Fruit fly (Drosophila melanogaster) whole organism, embryonic: ENCODE results near the gene Rlb1.

Experiments
- Adf1 ChIP-seq: fragments of 200-800 bp; sonication (Bioruptor generic); IDR thresholded peaks from 2 replicates; pipeline ENCODE4 v1.3.6; 2022; ENCODE audit warnings: missing biosample characterization, missing genetic modification characterization
- Asciz ChIP-seq: fragments of 200-800 bp; sonication (Bioruptor generic); optimal IDR thresholded peaks from 2 replicates; lab custom pipeline; 2017; ENCODE audit warnings: missing biosample characterization, mild to moderate bottlenecking, missing genetic modification characterization, missing genetic modification reagents
- Atf6 ChIP-seq: fragments of 200-800 bp; sonication (Bioruptor generic); IDR thresholded peaks from 2 replicates; pipeline ENCODE4 v1.3.6; 2022; ENCODE audit warnings: missing biosample characterization, missing genetic modification characterization
- BEAF-32 ChIP-seq: fragments of 200-800 bp; sonication (Bioruptor generic); optimal IDR thresholded peaks from 3 replicates; lab custom pipeline; 2017; ENCODE audit warnings: missing biosample characterization, missing genetic modification characterization, mild to moderate bottlenecking, moderate library complexity, missing genetic modification reagents
- CG10431 ChIP-seq: fragments of 200-800 bp; sonication (Bioruptor generic); optimal IDR thresholded peaks from 3 replicates; lab custom pipeline; 2018; ENCODE audit warnings: missing biosample characterization, mild to moderate bottlenecking, missing genetic modification characterization
- CG10543 ChIP-seq: fragments of 200-800 bp; sonication (Bioruptor generic); optimal IDR thresholded peaks from 3 replicates; lab custom pipeline; 2017; ENCODE audit warnings: missing biosample characterization, mild to moderate bottlenecking, missing genetic modification characterization, moderate library complexity
- CG13287 ChIP-seq: fragments of 200-800 bp; sonication (Bioruptor generic); IDR thresholded peaks from 2 replicates; pipeline ENCODE4 v1.3.6; 2022; ENCODE audit warnings: missing biosample characterization, missing genetic modification characterization; ENCODE audit not compliant: partially characterized antibody
- CG14050 ChIP-seq: fragments of 200-800 bp; sonication (Bioruptor generic); IDR thresholded peaks from 3 replicates; pipeline ENCODE4 v1.3.6; 2022; ENCODE audit warnings: missing biosample characterization, missing genetic modification characterization
- CG15011 ChIP-seq: fragments of 200-800 bp; sonication (Bioruptor generic); optimal IDR thresholded peaks from 3 replicates; lab custom pipeline; 2018; ENCODE audit warnings: missing biosample characterization, mild to moderate bottlenecking, missing genetic modification characterization
- CG17328 ChIP-seq: fragments of 200-800 bp; sonication (Bioruptor generic); IDR thresholded peaks from 2 replicates; pipeline ENCODE4 v1.3.6; 2022; ENCODE audit warnings: missing biosample characterization, missing genetic modification characterization
- CG18476 ChIP-seq: fragments of 200-800 bp; sonication (Bioruptor generic); optimal IDR thresholded peaks from 2 replicates; lab custom pipeline; 2016; ENCODE audit warnings: missing biosample characterization, mild to moderate bottlenecking, missing genetic modification characterization
- CG18764 ChIP-seq: fragments of 200-800 bp; sonication (Bioruptor generic); optimal IDR thresholded peaks from 3 replicates; lab custom pipeline; 2016; ENCODE audit warnings: missing biosample characterization, missing genetic modification characterization
- CG30431 ChIP-seq: fragments of 200-800 bp; sonication (Bioruptor generic); optimal IDR thresholded peaks from 2 replicates; lab custom pipeline; 2017; ENCODE audit warnings: missing biosample characterization, missing genetic modification characterization
- CG32532 ChIP-seq: fragments of 200-800 bp; sonication (Bioruptor generic); IDR thresholded peaks from 2 replicates; pipeline ENCODE4 v1.3.6; 2022; ENCODE audit warnings: missing biosample characterization, missing genetic modification characterization
- CG34376 ChIP-seq: fragments of 200-800 bp; sonication (Bioruptor generic); optimal IDR thresholded peaks from 2 replicates; lab custom pipeline; 2018; ENCODE audit warnings: missing biosample characterization, mild to moderate bottlenecking, missing genetic modification characterization
- CG4282 ChIP-seq: fragments of 200-800 bp; sonication (Bioruptor generic); optimal IDR thresholded peaks from 2 replicates; lab custom pipeline; 2016; ENCODE audit warnings: missing biosample characterization, missing genetic modification characterization
- CG4617 ChIP-seq: fragments of 200-800 bp; sonication (Bioruptor generic); optimal IDR thresholded peaks from 3 replicates; lab custom pipeline; 2016; ENCODE audit warnings: missing biosample characterization, missing genetic modification characterization, borderline replicate concordance
- CG6254 ChIP-seq: fragments of 200-800 bp; sonication (Bioruptor generic); optimal IDR thresholded peaks from 3 replicates; lab custom pipeline; 2017; ENCODE audit warnings: mild to moderate bottlenecking, missing biosample characterization, missing genetic modification reagents, missing genetic modification characterization
- CG6683 ChIP-seq: fragments of 200-800 bp; sonication (Bioruptor generic); optimal IDR thresholded peaks from 2 replicates; lab custom pipeline; 2017; ENCODE audit warnings: missing biosample characterization, mild to moderate bottlenecking, missing genetic modification characterization, missing genetic modification reagents
- CG8924 ChIP-seq: fragments of 200-800 bp; optimal IDR thresholded peaks from 3 replicates; lab custom pipeline; 2019; ENCODE audit warnings: missing biosample characterization, mild to moderate bottlenecking, missing genetic modification characterization, moderate library complexity
- CG9437 ChIP-seq: fragments of 200-800 bp; sonication (Bioruptor generic); optimal IDR thresholded peaks from 2 replicates; lab custom pipeline; 2018; ENCODE audit warnings: missing biosample characterization, mild to moderate bottlenecking, missing genetic modification characterization
- CG9727 ChIP-seq: fragments of 200-800 bp; sonication (Bioruptor generic); optimal IDR thresholded peaks from 3 replicates; lab custom pipeline; 2017; ENCODE audit warnings: missing biosample characterization, mild to moderate bottlenecking, missing genetic modification characterization
- CoRest ChIP-seq: fragments of 200-800 bp; sonication (Bioruptor generic); optimal IDR thresholded peaks from 3 replicates; lab custom pipeline; 2018; ENCODE audit warnings: missing biosample characterization, mild to moderate bottlenecking, missing genetic modification characterization, moderate library complexity
- D19B ChIP-seq: fragments of 200-800 bp; sonication (Bioruptor generic); optimal IDR thresholded peaks from 2 replicates; lab custom pipeline; 2017; ENCODE audit warnings: missing biosample characterization, mild to moderate bottlenecking, missing genetic modification characterization
- HmgD ChIP-seq: fragments of 200-800 bp; sonication (Bioruptor generic); optimal IDR thresholded peaks from 3 replicates; lab custom pipeline; 2016; ENCODE audit warnings: missing biosample characterization, missing genetic modification characterization
- Hr51 ChIP-seq, 2 experiments: fragments of 200-800 bp; sonication (Bioruptor generic); optimal IDR thresholded peaks; 2 replicates in 1 of 2; 3 replicates in 1 of 2; lab custom pipeline; 2016 to 2018; ENCODE audit warnings: missing biosample characterization in 2 of 2, missing genetic modification characterization in 2 of 2, mild to moderate bottlenecking in 1 of 2, moderate library complexity in 1 of 2
- Hr78 ChIP-seq, 2 experiments: fragments of 200-800 bp in 1 of 2; fragments of >200 bp in 1 of 2; sonication (Bioruptor generic) in 1 of 2; optimal IDR thresholded peaks; 2 replicates each; lab custom pipeline; 2017 to 2019; ENCODE audit warnings: missing biosample characterization in 2 of 2, missing genetic modification characterization in 2 of 2, mild to moderate bottlenecking in 1 of 2, moderate library complexity in 1 of 2
- Max ChIP-seq: fragments of 200-800 bp; sonication (Bioruptor generic); optimal IDR thresholded peaks from 2 replicates; lab custom pipeline; 2016; ENCODE audit warnings: missing biosample characterization, mild to moderate bottlenecking, missing genetic modification characterization
- Nf-YA ChIP-seq: fragments of 200-800 bp; sonication (Bioruptor generic); IDR thresholded peaks from 2 replicates; pipeline ENCODE4 v1.3.6; 2022; ENCODE audit warnings: missing biosample characterization, missing genetic modification characterization
- Sox102F ChIP-seq: fragments of 200-800 bp; sonication (Bioruptor generic); optimal IDR thresholded peaks from 2 replicates; lab custom pipeline; 2018; ENCODE audit warnings: missing biosample characterization, mild to moderate bottlenecking, missing genetic modification characterization, moderate library complexity
- YL-1 ChIP-seq: fragments of 200-800 bp; sonication (Bioruptor generic); optimal IDR thresholded peaks from 3 replicates; lab custom pipeline; 2017; ENCODE audit warnings: missing biosample characterization, mild to moderate bottlenecking, missing genetic modification characterization
- ase ChIP-seq: fragments of 200-800 bp; sonication (Bioruptor generic); IDR thresholded peaks from 3 replicates; pipeline ENCODE4 v1.3.6; 2022; ENCODE audit warnings: missing biosample characterization, missing genetic modification characterization
- bab2 ChIP-seq: fragments of 200-800 bp; sonication (Bioruptor generic); optimal IDR thresholded peaks from 2 replicates; lab custom pipeline; 2016; ENCODE audit warnings: missing biosample characterization, missing genetic modification characterization
- caup ChIP-seq: fragments of 200-800 bp; sonication (Bioruptor generic); optimal IDR thresholded peaks from 3 replicates; lab custom pipeline; 2017; ENCODE audit warnings: missing biosample characterization, mild to moderate bottlenecking, missing genetic modification characterization, moderate library complexity; ENCODE audit not compliant: severe bottlenecking
- dmrt11E ChIP-seq: fragments of 200-800 bp; sonication (Bioruptor generic); optimal IDR thresholded peaks from 3 replicates; lab custom pipeline; 2018; ENCODE audit warnings: missing biosample characterization, mild to moderate bottlenecking, missing genetic modification characterization, moderate library complexity
- en ChIP-seq: fragments of 200-800 bp; sonication (Bioruptor generic); optimal IDR thresholded peaks from 2 replicates; lab custom pipeline; 2016; ENCODE audit warnings: missing biosample characterization, missing genetic modification characterization
- esg ChIP-seq: fragments of 200-800 bp; sonication (Bioruptor generic); conservative IDR thresholded peaks from 2 replicates; pipeline ENCODE4 v1.3.6; 2022; ENCODE audit warnings: missing biosample characterization, missing genetic modification characterization
- gt ChIP-seq: fragments of 200-800 bp; sonication (Bioruptor generic); IDR thresholded peaks from 2 replicates; pipeline ENCODE4 v1.3.6; 2022; ENCODE audit warnings: missing biosample characterization, missing genetic modification characterization
- otp ChIP-seq: fragments of 200-800 bp; sonication (Bioruptor generic); IDR thresholded peaks from 3 replicates; pipeline ENCODE4, ENCODE4 v1.3.6; 2022; ENCODE audit warnings: missing biosample characterization, missing genetic modification characterization
- pan ChIP-seq, 4 experiments: fragments of >200 bp in 3 of 4; fragments of 200-800 bp in 1 of 4; sonication (Bioruptor generic) in 1 of 4; optimal IDR thresholded peaks in 3 of 4; IDR thresholded peaks in 1 of 4; 2 replicates each; pipeline versions ENCODE4 v1.3.6 to Lab custom; 2017 to 2022; ENCODE audit warnings: missing biosample characterization in 2 of 4, missing genetic modification characterization in 2 of 4, mixed read lengths in 1 of 4
- pb ChIP-seq: fragments of 200-800 bp; sonication (Bioruptor generic); optimal IDR thresholded peaks from 3 replicates; lab custom pipeline; 2016; ENCODE audit warnings: missing biosample characterization, missing genetic modification characterization
- pum ChIP-seq: fragments of 200-800 bp; sonication (Bioruptor generic); optimal IDR thresholded peaks from 2 replicates; lab custom pipeline; 2016; ENCODE audit warnings: missing biosample characterization, missing genetic modification characterization
- ro ChIP-seq: fragments of 200-800 bp; sonication (Bioruptor generic); IDR thresholded peaks from 2 replicates; pipeline ENCODE4 v1.3.6; 2022; ENCODE audit warnings: missing biosample characterization, missing genetic modification characterization
- slbo ChIP-seq: fragments of 200-800 bp; sonication (Bioruptor generic); IDR thresholded peaks from 2 replicates; pipeline ENCODE4 v1.3.6; 2022; ENCODE audit warnings: missing biosample characterization, missing genetic modification characterization
- zf30C ChIP-seq: fragments of 200-800 bp; sonication (Bioruptor generic); optimal IDR thresholded peaks from 3 replicates; lab custom pipeline; 2018; ENCODE audit warnings: missing biosample characterization, mild to moderate bottlenecking, missing genetic modification characterization

The Rlb1 gene

DNA sequence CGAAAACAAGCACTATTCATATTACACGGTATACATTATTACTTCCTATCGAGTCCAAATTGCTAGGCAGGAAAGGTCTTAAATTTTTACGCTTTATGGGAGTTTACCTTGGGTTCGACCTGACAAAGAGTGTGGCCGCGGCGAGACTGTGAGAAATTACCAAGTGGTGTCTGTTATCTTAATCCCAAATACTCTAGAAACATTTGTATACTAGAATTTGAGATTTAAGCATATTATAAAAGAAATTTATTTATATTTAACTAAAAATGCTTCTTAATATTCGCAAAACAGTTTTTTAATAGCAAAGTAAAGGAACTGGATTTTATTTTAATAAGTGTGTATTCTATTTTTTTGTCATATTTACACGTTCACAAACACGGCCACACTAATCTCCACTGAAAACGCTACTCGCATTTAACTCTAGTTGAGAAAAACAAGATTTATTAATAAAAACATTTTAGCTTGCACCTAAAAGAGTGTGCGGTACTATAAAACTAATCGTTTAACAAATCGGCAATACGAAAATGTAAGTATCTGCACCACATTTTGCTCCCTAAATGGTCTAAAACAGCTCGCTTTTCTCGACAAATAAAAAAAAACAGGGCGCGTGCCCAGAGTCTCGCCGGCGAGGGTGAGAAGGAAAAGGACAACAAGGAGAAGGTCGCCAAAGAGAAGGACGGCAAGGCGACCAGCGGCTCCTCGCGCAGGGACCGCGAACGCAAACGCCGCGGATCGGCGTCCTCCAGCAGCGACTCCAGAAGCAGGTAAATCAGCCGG lies 38.7 kb downstream of the Rlb1 start, which contains the start of the genes mura and RnpS1 (continued):
- peak; percentile 30 for TF ChIP-seq YL-1
- no peak for TF ChIP-seq CG9727 (GFP tag; lab: Kevin White, UChicago)
- TF ChIP-seq CG10543 (GFP tag; lab: Kevin White, UChicago), result peak; percentile 55
- peak; percentile 42 for TF ChIP-seq CG34376 (GFP tag; lab: Kevin White, UChicago)
- TF ChIP-seq CG6254 (GFP tag; lab: Kevin White, UChicago), result no peak
- TF ChIP-seq, all 482 proteins: peak for 34

DNA sequence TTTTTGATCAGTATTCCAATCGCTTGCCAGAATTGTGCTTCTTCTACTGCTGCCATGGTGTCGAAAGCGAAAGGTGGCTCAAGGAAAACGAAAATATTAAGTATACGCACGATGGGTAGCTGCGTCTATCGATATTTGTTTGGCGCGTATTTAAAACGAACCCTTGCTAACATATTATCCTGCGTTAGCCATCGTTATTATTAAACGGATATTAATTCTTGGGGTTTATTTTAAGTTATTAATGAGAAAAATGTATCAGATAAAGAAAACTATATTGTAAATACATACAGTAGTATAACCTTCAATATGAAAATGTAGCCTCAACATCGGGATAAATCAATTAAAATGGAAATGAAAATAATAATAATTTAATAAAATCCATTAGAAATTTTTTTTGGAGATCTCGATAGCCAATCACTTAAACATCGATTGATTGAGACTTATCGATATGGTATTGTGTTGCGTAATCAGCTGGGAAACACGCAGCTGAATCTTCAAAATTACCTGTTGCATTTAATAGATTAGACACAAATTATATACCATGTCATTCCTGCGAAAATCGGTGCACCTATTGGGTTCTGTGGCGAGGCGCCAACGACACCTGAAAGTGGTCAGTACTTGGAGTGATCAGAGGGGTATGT lies 42.3 kb downstream of the Rlb1 start, which contains the start of the genes CG9386 and BckdhA:
CG9386 (minus strand) TSS at position 75 of the 641 bp plus-strand sequence.
BckdhA (plus strand) TSS at position 452 of the 641 bp plus-strand sequence.
- TF ChIP-seq Max (GFP tag; lab: Kevin White, UChicago) (peak; percentile 60), CG18764 (GFP tag; lab: Kevin White, UChicago) (peak; percentile 16), bab2 (peak; percentile 65), dmrt11E (tag; lab: Kevin White, UChicago) (peak; percentile 0), CoRest (tag; lab: Kevin White, UChicago) (peak; percentile 73), CG15011 (no peak), CG14050 (no peak), Hr78 (GFP tag; optimal IDR thresholded peaks at IDR 0.05; lab: Kevin White, UChicago) (no peak), CG30431 (no peak), slbo (peak; percentile 71), CG10431 (GFP tag; lab: Kevin White, UChicago) (no peak), pum (GFP tag; lab: Kevin White, UChicago) (peak; percentile 34), CG9437 (GFP tag; lab: Kevin White, UChicago) (peak; percentile 77), ase (GFP tag; lab: Robert Waterston, UW) (peak; percentile 46; the same call in 1 of the 3 replicates), pb (GFP tag; lab: Kevin White, UChicago) (no peak), Asciz (GFP tag; lab: Kevin White, UChicago) (no peak), CG6683 (GFP tag; lab: Kevin White, UChicago) (no peak), esg (no peak), en (GFP tag; lab: Kevin White, UChicago) (no peak), Sox102F (no peak), CG17328 (GFP tag; lab: Robert Waterston, UW) (no peak), pan (optimal IDR thresholded peaks at IDR 0.05; lab: Kevin White, UChicago) (no peak), pan (GFP tag; optimal IDR thresholded peaks at IDR 0.05 in 1 of 2, IDR thresholded peaks at IDR 0.05 in 1 of 2) (peak in 1 of 2 experiments; percentile 55), gt (GFP tag; lab: Robert Waterston, UW) (no peak), ro (GFP tag; lab: Robert Waterston, UW) (no peak), Adf1 (GFP tag; lab: Robert Waterston, UW) (no peak), Nf-YA (GFP tag; lab: Robert Waterston, UW) (no peak), otp (GFP tag; lab: Robert Waterston, UW) (0 out of 3 replicates have a peak, but pooled peaks have one; percentile 25), Hr51 (GFP tag; optimal IDR thresholded peaks at IDR 0.05; lab: Kevin White, UChicago) (peak in 1 of 2 experiments; percentile 19), Atf6 (GFP tag; lab: Robert Waterston, UW) (no peak), CG13287 (GFP tag; lab: Robert Waterston, UW) (peak; percentile 77), caup (GFP tag; lab: Kevin White, UChicago) (peak; percentile 52), CG32532 (GFP tag; lab: Robert Waterston, UW) (peak; percentile 62), BEAF-32 (peak; percentile 84), CG8924 (peak; percentile 54), CG4617 (no peak), CG4282 (GFP tag; lab: Kevin White, UChicago) (no peak), CG6254 (GFP tag; lab: Kevin White, UChicago) (no peak), HmgD (GFP tag; lab: Kevin White, UChicago) (peak; percentile 21), zf30C (GFP tag; lab: Kevin White, UChicago) (no peak), D19B (GFP tag; lab: Kevin White, UChicago) (peak; percentile 35), CG18476 (GFP tag; lab: Kevin White, UChicago) (peak; percentile 34)
